Fruit fly (Drosophila melanogaster) S2 (cell line): ENCODE results near the gene stx.

Experiments
- CG8478 ChIP-seq: fragments of >200 bp; optimal IDR thresholded peaks from 2 replicates; lab custom pipeline; 2018
- CTCF ChIP-seq, 2 experiments: fragments of >200 bp; optimal IDR thresholded peaks; 2 replicates each; lab custom pipeline; 2018

dm6 chrX:10721901-10722479, 22.8 kb downstream of the stx start:
- TF ChIP-seq CG8478 (lab: Kevin White, UChicago) = no peak
- TF ChIP-seq CTCF (optimal IDR thresholded peaks at IDR 0.05; lab: Kevin White, UChicago) = no peak
